Fruit fly (Drosophila melanogaster) whole organism, embryonic: ENCODE measurements around the gene CG43345.

Source experiments
- CG10267 ChIP-seq: fragments of 200-800 bp; sonication (Bioruptor generic); optimal IDR thresholded peaks from 2 replicates; lab custom pipeline; 2018; ENCODE audit warnings: missing biosample characterization, mild to moderate bottlenecking, missing genetic modification characterization, moderate library complexity
- CG11560 ChIP-seq: fragments of 200-800 bp; sonication (Bioruptor generic); IDR thresholded peaks from 3 replicates; pipeline ENCODE4 v1.3.6; 2022; ENCODE audit warnings: missing biosample characterization, missing genetic modification characterization
- CG12219 ChIP-seq: fragments of 200-800 bp; sonication (Bioruptor generic); optimal IDR thresholded peaks from 3 replicates; lab custom pipeline; 2018; ENCODE audit warnings: missing biosample characterization, mild to moderate bottlenecking, missing genetic modification characterization
- CG12391 ChIP-seq: fragments of 200-800 bp; sonication (Bioruptor generic); optimal IDR thresholded peaks from 3 replicates; lab custom pipeline; 2018; ENCODE audit warnings: missing biosample characterization, mild to moderate bottlenecking, missing genetic modification characterization, moderate library complexity
- CG12769 ChIP-seq: fragments of 200-800 bp; sonication (Bioruptor generic); optimal IDR thresholded peaks from 2 replicates; lab custom pipeline; 2019; ENCODE audit warnings: missing biosample characterization, mild to moderate bottlenecking, missing genetic modification characterization, moderate library complexity
- CG12942 ChIP-seq: fragments of 200-800 bp; sonication (Bioruptor generic); optimal IDR thresholded peaks from 3 replicates; lab custom pipeline; 2016; ENCODE audit warnings: missing biosample characterization, missing genetic modification characterization
- CG14441 ChIP-seq: fragments of 200-800 bp; sonication (Bioruptor generic); IDR thresholded peaks from 2 replicates; pipeline ENCODE4 v1.3.6; 2022; ENCODE audit warnings: missing biosample characterization, missing genetic modification characterization
- CG17328 ChIP-seq: fragments of 200-800 bp; sonication (Bioruptor generic); IDR thresholded peaks from 2 replicates; pipeline ENCODE4 v1.3.6; 2022; ENCODE audit warnings: missing biosample characterization, missing genetic modification characterization
- CG17385 ChIP-seq: fragments of 200-800 bp; sonication (Bioruptor generic); optimal IDR thresholded peaks from 3 replicates; lab custom pipeline; 2018; ENCODE audit warnings: missing biosample characterization, mild to moderate bottlenecking, missing genetic modification characterization
- CG2120 ChIP-seq: fragments of 200-800 bp; sonication (Bioruptor generic); optimal IDR thresholded peaks from 3 replicates; lab custom pipeline; 2016; ENCODE audit warnings: missing biosample characterization, missing genetic modification characterization
- CG2875 ChIP-seq: fragments of 200-800 bp; sonication (Bioruptor generic); optimal IDR thresholded peaks from 2 replicates; lab custom pipeline; 2017; ENCODE audit warnings: missing biosample characterization, mild to moderate bottlenecking, missing genetic modification characterization, missing genetic modification reagents
- CG32767 ChIP-seq: fragments of 200-800 bp; sonication (Bioruptor generic); IDR thresholded peaks from 2 replicates; pipeline ENCODE4 v1.3.6; 2022; ENCODE audit warnings: missing biosample characterization, missing genetic modification characterization
- CG4328 ChIP-seq: fragments of 200-800 bp; sonication (Bioruptor generic); optimal IDR thresholded peaks from 3 replicates; lab custom pipeline; 2017; ENCODE audit warnings: missing biosample characterization, missing genetic modification reagents, missing genetic modification characterization
- CG4424 ChIP-seq: fragments of 200-800 bp; sonication (Bioruptor generic); optimal IDR thresholded peaks from 3 replicates; lab custom pipeline; 2016; ENCODE audit warnings: missing biosample characterization, missing genetic modification characterization
- CG4820 ChIP-seq: fragments of 200-800 bp; sonication (Bioruptor generic); optimal IDR thresholded peaks from 3 replicates; lab custom pipeline; 2016; ENCODE audit warnings: missing biosample characterization, missing genetic modification characterization
- CG7357 ChIP-seq: fragments of 200-800 bp; sonication (Bioruptor generic); IDR thresholded peaks from 3 replicates; pipeline ENCODE4 v1.3.6; 2022; ENCODE audit warnings: missing biosample characterization, missing genetic modification characterization
- CG7556 ChIP-seq: fragments of 200-800 bp; sonication (Bioruptor generic); optimal IDR thresholded peaks from 2 replicates; lab custom pipeline; 2017; ENCODE audit warnings: missing biosample characterization, mild to moderate bottlenecking, missing genetic modification characterization
- CG7963 ChIP-seq: fragments of 200-800 bp; sonication (Bioruptor generic); IDR thresholded peaks from 3 replicates; pipeline ENCODE4 v1.3.6; 2022; ENCODE audit warnings: missing biosample characterization, missing genetic modification characterization; ENCODE audit not compliant: partially characterized antibody
- CG8924 ChIP-seq: fragments of 200-800 bp; optimal IDR thresholded peaks from 3 replicates; lab custom pipeline; 2019; ENCODE audit warnings: missing biosample characterization, mild to moderate bottlenecking, missing genetic modification characterization, moderate library complexity
- CG9876 ChIP-seq: fragments of 200-800 bp; sonication (Bioruptor generic); optimal IDR thresholded peaks from 2 replicates; lab custom pipeline; 2016; ENCODE audit warnings: missing biosample characterization, missing genetic modification characterization
- CTCF ChIP-seq: fragments of 200-800 bp; sonication (Bioruptor generic); optimal IDR thresholded peaks from 2 replicates; lab custom pipeline; 2017; ENCODE audit warnings: missing biosample characterization, mild to moderate bottlenecking, missing genetic modification characterization, moderate library complexity
- CrebB ChIP-seq: fragments of 200-800 bp; sonication (Bioruptor generic); optimal IDR thresholded peaks from 3 replicates; lab custom pipeline; 2018; ENCODE audit warnings: missing biosample characterization, mild to moderate bottlenecking, missing genetic modification characterization
- D ChIP-seq, 2 experiments: fragments of 200-800 bp in 1 of 2; fragments of >200 bp in 1 of 2; sonication (Bioruptor generic) in 1 of 2; optimal IDR thresholded peaks; 2 replicates in 1 of 2; 3 replicates in 1 of 2; lab custom pipeline; 2017; ENCODE audit warnings: mild to moderate bottlenecking in 1 of 2, missing biosample characterization in 1 of 2, missing genetic modification characterization in 1 of 2, missing genetic modification reagents in 1 of 2
- Dad ChIP-seq: fragments of 200-800 bp; sonication (Bioruptor generic); optimal IDR thresholded peaks from 3 replicates; lab custom pipeline; 2016; ENCODE audit warnings: missing biosample characterization, missing genetic modification characterization
- Hand ChIP-seq: fragments of 200-800 bp; sonication (Bioruptor generic); optimal IDR thresholded peaks from 2 replicates; lab custom pipeline; 2017; ENCODE audit warnings: mild to moderate bottlenecking, missing biosample characterization, missing genetic modification reagents, missing genetic modification characterization
- Hey ChIP-seq: fragments of 200-800 bp; sonication (Bioruptor generic); optimal IDR thresholded peaks from 3 replicates; lab custom pipeline; 2018; ENCODE audit warnings: missing biosample characterization, mild to moderate bottlenecking, missing genetic modification characterization
- HmgD ChIP-seq: fragments of 200-800 bp; sonication (Bioruptor generic); optimal IDR thresholded peaks from 3 replicates; lab custom pipeline; 2016; ENCODE audit warnings: missing biosample characterization, missing genetic modification characterization
- Hr39 ChIP-seq: fragments of >200 bp; optimal IDR thresholded peaks from 2 replicates; lab custom pipeline; 2017
- Hr78 ChIP-seq, 2 experiments: fragments of 200-800 bp in 1 of 2; fragments of >200 bp in 1 of 2; sonication (Bioruptor generic) in 1 of 2; optimal IDR thresholded peaks; 2 replicates each; lab custom pipeline; 2017 to 2019; ENCODE audit warnings: missing biosample characterization in 2 of 2, missing genetic modification characterization in 2 of 2, mild to moderate bottlenecking in 1 of 2, moderate library complexity in 1 of 2
- Meics ChIP-seq: fragments of 200-800 bp; sonication (Bioruptor generic); optimal IDR thresholded peaks from 2 replicates; lab custom pipeline; 2017; ENCODE audit warnings: missing biosample characterization, mild to moderate bottlenecking, missing genetic modification characterization
- Nf-YC ChIP-seq: fragments of 200-800 bp; optimal IDR thresholded peaks from 3 replicates; lab custom pipeline; 2019; ENCODE audit warnings: missing biosample characterization, mild to moderate bottlenecking, missing genetic modification characterization, moderate library complexity
- Ptx1 ChIP-seq: fragments of 200-800 bp; sonication (Bioruptor generic); IDR thresholded peaks from 2 replicates; pipeline ENCODE4 v1.3.6; 2022; ENCODE audit warnings: missing biosample characterization, missing genetic modification characterization
- Spps ChIP-seq: fragments of 200-800 bp; sonication (Bioruptor generic); optimal IDR thresholded peaks from 2 replicates; lab custom pipeline; 2018; ENCODE audit warnings: missing biosample characterization, mild to moderate bottlenecking, missing genetic modification characterization
- Ssrp ChIP-seq: fragments of 200-800 bp; sonication (Bioruptor generic); optimal IDR thresholded peaks from 2 replicates; lab custom pipeline; 2018; ENCODE audit warnings: missing biosample characterization, mild to moderate bottlenecking, missing genetic modification characterization, moderate library complexity
- Tbp ChIP-seq: fragments of >200 bp; optimal IDR thresholded peaks from 2 replicates; lab custom pipeline; 2018; ENCODE audit warnings: missing biosample characterization, missing genetic modification characterization
- Usf ChIP-seq: fragments of 200-800 bp; sonication (Bioruptor generic); optimal IDR thresholded peaks from 2 replicates; lab custom pipeline; 2017; ENCODE audit warnings: missing genotype, missing biosample characterization, missing genetic modification characterization
- ash1 ChIP-seq: fragments of 200-800 bp; sonication (Bioruptor generic); optimal IDR thresholded peaks from 2 replicates; lab custom pipeline; 2018; ENCODE audit warnings: missing biosample characterization, mild to moderate bottlenecking, missing genetic modification characterization
- cad ChIP-seq: fragments of >200 bp; optimal IDR thresholded peaks from 2 replicates; lab custom pipeline; 2017; ENCODE audit warnings: missing biosample characterization, missing genetic modification characterization
- crp ChIP-seq, 2 experiments: fragments of 200-800 bp; sonication (Bioruptor generic); optimal IDR thresholded peaks; 2 replicates in 1 of 2; 3 replicates in 1 of 2; lab custom pipeline; 2017; ENCODE audit warnings: missing biosample characterization in 2 of 2, missing genetic modification characterization in 2 of 2, mild to moderate bottlenecking in 1 of 2, moderate library complexity in 1 of 2
- cwo ChIP-seq: fragments of 200-800 bp; sonication (Bioruptor generic); optimal IDR thresholded peaks from 3 replicates; lab custom pipeline; 2017; ENCODE audit warnings: missing biosample characterization, missing genetic modification characterization, mild to moderate bottlenecking, moderate library complexity, missing genetic modification reagents
- dysf ChIP-seq: fragments of 200-800 bp; sonication (Bioruptor generic); IDR thresholded peaks from 3 replicates; pipeline ENCODE4 v1.3.6; 2022; ENCODE audit warnings: missing biosample characterization, missing genetic modification characterization
- ewg ChIP-seq: fragments of 200-800 bp; sonication (Bioruptor generic); optimal IDR thresholded peaks from 3 replicates; lab custom pipeline; 2017; ENCODE audit warnings: mild to moderate bottlenecking, missing biosample characterization, missing genetic modification reagents, missing genetic modification characterization
- gcm2 ChIP-seq: fragments of 200-800 bp; sonication (Bioruptor generic); optimal IDR thresholded peaks from 2 replicates; lab custom pipeline; 2016; ENCODE audit warnings: missing biosample characterization, missing genetic modification characterization
- hbn ChIP-seq: fragments of 200-800 bp; sonication (Bioruptor generic); IDR thresholded peaks from 2 replicates; pipeline ENCODE4 v1.3.6; 2022; ENCODE audit warnings: missing biosample characterization, missing genetic modification characterization; ENCODE audit not compliant: partially characterized antibody
- ind ChIP-seq: fragments of 200-800 bp; sonication (Bioruptor generic); optimal IDR thresholded peaks from 3 replicates; lab custom pipeline; 2016; ENCODE audit warnings: missing biosample characterization, missing genetic modification characterization
- jing ChIP-seq: fragments of 200-800 bp; sonication (Bioruptor generic); optimal IDR thresholded peaks from 2 replicates; lab custom pipeline; 2018; ENCODE audit warnings: missing biosample characterization, mild to moderate bottlenecking, missing genetic modification characterization
- pum ChIP-seq: fragments of 200-800 bp; sonication (Bioruptor generic); optimal IDR thresholded peaks from 2 replicates; lab custom pipeline; 2016; ENCODE audit warnings: missing biosample characterization, missing genetic modification characterization
- scrt ChIP-seq: fragments of 200-800 bp; sonication (Bioruptor generic); optimal IDR thresholded peaks from 2 replicates; lab custom pipeline; 2018; ENCODE audit warnings: missing biosample characterization, mild to moderate bottlenecking, missing genetic modification characterization, moderate library complexity
- sisA ChIP-seq: fragments of 200-800 bp; sonication (Bioruptor generic); IDR thresholded peaks from 2 replicates; pipeline ENCODE4 v1.3.6; 2022; ENCODE audit warnings: missing biosample characterization, missing genetic modification characterization
- slp2 ChIP-seq: fragments of 200-800 bp; sonication (Bioruptor generic); optimal IDR thresholded peaks from 2 replicates; lab custom pipeline; 2016; ENCODE audit warnings: missing biosample characterization, missing genetic modification characterization
- trem ChIP-seq: fragments of 200-800 bp; optimal IDR thresholded peaks from 3 replicates; lab custom pipeline; 2019; ENCODE audit warnings: missing biosample characterization, mild to moderate bottlenecking, missing genetic modification characterization, moderate library complexity

CG43345 gene

DNA sequence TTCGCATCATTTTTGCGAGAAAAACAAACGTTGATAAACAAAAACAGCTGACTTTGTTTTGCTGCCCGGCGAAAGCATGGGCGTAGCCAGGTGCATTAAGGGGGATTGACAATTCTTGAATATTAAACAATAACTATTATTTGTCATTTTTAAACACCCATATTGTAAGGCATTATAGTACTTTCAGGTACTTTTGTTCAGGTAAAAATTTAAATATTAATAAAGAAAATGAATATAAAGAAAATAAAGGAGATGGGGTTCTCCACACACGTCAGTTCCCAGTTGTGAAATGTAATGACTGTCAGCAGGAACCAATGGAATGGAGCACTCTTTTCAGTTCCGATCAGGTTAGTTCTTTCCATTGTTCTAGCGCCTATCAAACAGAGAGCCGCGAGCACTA lies 9.8 kb downstream of the CG43345 start, which contains the start of the genes Coq3 and Pld3 (continued):
- TF ChIP-seq Hey, result no peak
- peak; percentile 83 for TF ChIP-seq CG8924 (tag; lab: Kevin White, UChicago)
- peak; percentile 91 for TF ChIP-seq CG2120 (GFP tag; lab: Kevin White, UChicago)
- TF ChIP-seq Hand (GFP tag; lab: Kevin White, UChicago), result peak; percentile 48
- no peak for TF ChIP-seq jing (GFP tag; lab: Kevin White, UChicago)
- TF ChIP-seq CG7963 (GFP tag; lab: Robert Waterston, UW), result no peak
- peak; percentile 80 for TF ChIP-seq cwo (GFP tag; lab: Kevin White, UChicago)
- TF ChIP-seq CG4328 (GFP tag; lab: Kevin White, UChicago), result peak; percentile 66
- peak; percentile 58; the same call in 1 of the 2 replicates for TF ChIP-seq CG32767
- peak; percentile 76 for TF ChIP-seq CG17328
- TF ChIP-seq Ssrp (tag; lab: Kevin White, UChicago), result peak; percentile 73
- peak; percentile 54 for TF ChIP-seq ewg (GFP tag; lab: Kevin White, UChicago)
- no peak for TF ChIP-seq Hr78 (GFP tag; optimal IDR thresholded peaks at IDR 0.05; lab: Kevin White, UChicago)
- TF ChIP-seq Nf-YC (tag; lab: Kevin White, UChicago), result peak; percentile 66
- TF ChIP-seq CG14441 (GFP tag; lab: Robert Waterston, UW), result peak; percentile 76
- no peak for TF ChIP-seq CG11560 (tag; lab: Robert Waterston, UW)
- TF ChIP-seq trem, result peak; percentile 70
- TF ChIP-seq ind (GFP tag; lab: Kevin White, UChicago), result peak; percentile 89
- no peak for TF ChIP-seq gcm2 (GFP tag; lab: Kevin White, UChicago)
- peak; percentile 86 for TF ChIP-seq CG12391 (tag; lab: Kevin White, UChicago)
- TF ChIP-seq Tbp, result no peak
- peak; percentile 1 for TF ChIP-seq CG9876 (GFP tag; lab: Kevin White, UChicago)
- peak; percentile 15 for TF ChIP-seq Dad (GFP tag; lab: Kevin White, UChicago)
- TF ChIP-seq Spps, result peak; percentile 58
- peak; percentile 86 for TF ChIP-seq Meics (GFP tag; lab: Kevin White, UChicago)
- no peak for TF ChIP-seq D (optimal IDR thresholded peaks at IDR 0.05; lab: Kevin White, UChicago)
- TF ChIP-seq D (GFP tag; optimal IDR thresholded peaks at IDR 0.05; lab: Kevin White, UChicago), result peak; percentile 69
- TF ChIP-seq CG7357 (GFP tag; lab: Robert Waterston, UW), result peak; percentile 66
- TF ChIP-seq CG17385, result peak; percentile 74
- TF ChIP-seq CTCF, result peak; percentile 21
- peak; percentile 75 for TF ChIP-seq Usf
- peak; percentile 81 for TF ChIP-seq CG7556 (GFP tag; lab: Kevin White, UChicago)
- TF ChIP-seq crp (GFP tag; optimal IDR thresholded peaks at IDR 0.05; lab: Kevin White, UChicago), result peak; percentile 41 to 86
- peak; percentile 76 for TF ChIP-seq sisA
- peak; percentile 60 for TF ChIP-seq CrebB (tag; lab: Kevin White, UChicago)
- TF ChIP-seq Hr39, result no peak
- peak; percentile 69 for TF ChIP-seq CG4820
- TF ChIP-seq dysf (GFP tag; lab: Robert Waterston, UW), result peak; percentile 82
- peak; percentile 83 for TF ChIP-seq Ptx1
- TF ChIP-seq hbn (GFP tag; lab: Robert Waterston, UW), result no peak
- TF ChIP-seq ash1 (GFP tag; lab: Kevin White, UChicago), result peak; percentile 37
- TF ChIP-seq pum, result peak; percentile 54
- TF ChIP-seq CG4424 (GFP tag; lab: Kevin White, UChicago), result peak; percentile 82
- TF ChIP-seq slp2 (GFP tag; lab: Kevin White, UChicago), result peak; percentile 48
- no peak for TF ChIP-seq cad (GFP tag; lab: Kevin White, UChicago)
- TF ChIP-seq scrt (GFP tag; lab: Kevin White, UChicago), result peak; percentile 71
- TF ChIP-seq CG12769 (tag; lab: Kevin White, UChicago), result peak; percentile 79
- peak; percentile 56 for TF ChIP-seq CG12219 (GFP tag; lab: Kevin White, UChicago)
- peak; percentile 69 for TF ChIP-seq CG12942 (GFP tag; lab: Kevin White, UChicago)
- TF ChIP-seq HmgD (GFP tag; lab: Kevin White, UChicago), result no peak
- TF ChIP-seq CG10267 (tag; lab: Kevin White, UChicago), result peak; percentile 74
- peak; percentile 71 for TF ChIP-seq CG2875
